Worm (Caenorhabditis elegans) whole organism, early embryonic: Measurements from ENCODE around the gene C26H9A.3.

Experiments
- ama-1 ChIP-seq: fragments of 150-350 bp; optimal IDR thresholded peaks from 2 replicates; lab custom pipeline; 2014
- ets-7 ChIP-seq: sonication (generic microtip); optimal IDR thresholded peaks from 2 replicates; lab custom pipeline; 2016; ENCODE audit warnings: missing genotype, missing genetic modification characterization, missing compliant biosample characterization
- pes-1 ChIP-seq: fragments of 200-800 bp; sonication (Bioruptor generic); IDR thresholded peaks from 2 replicates; pipeline ENCODE4 v1.3.6; 2022; ENCODE audit warnings: missing genetic modification reagents, missing genetic modification characterization, missing compliant biosample characterization
- scrt-1 ChIP-seq: fragments of 200-800 bp; sonication (Bioruptor generic); IDR thresholded peaks from 2 replicates; pipeline ENCODE4 v1.3.6; 2022; ENCODE audit warnings: missing genetic modification characterization, missing compliant biosample characterization

- no peak for TF ChIP-seq ets-7
- TF ChIP-seq scrt-1: no peak
- no peak for TF ChIP-seq pes-1 (GFP tag; lab: Robert Waterston, UW)
- no peak for TF ChIP-seq ama-1 (lab: Kevin White, UChicago)
Observed at ce11 chrIV:12618877-12619276, 20.3 kb downstream of the C26H9A.3 start.
